Worm (Caenorhabditis elegans) whole organism, L2 larva: ENCODE results near the gene clec-145.

Experiments
- aly-2 ChIP-seq: fragments of 150-350 bp; optimal IDR thresholded peaks from 2 replicates; lab custom pipeline; 2014; ENCODE audit warnings: missing biosample characterization, missing genetic modification characterization
- ceh-82 ChIP-seq: fragments of 150-350 bp; optimal IDR thresholded peaks from 2 replicates; lab custom pipeline; 2014; ENCODE audit warnings: missing biosample characterization, missing genetic modification characterization
- dmd-4 ChIP-seq: sonication (generic microtip); optimal IDR thresholded peaks from 2 replicates; lab custom pipeline; 2017; ENCODE audit warnings: missing biosample characterization, missing genetic modification characterization
- egl-27 ChIP-seq: sonication (generic microtip); optimal IDR thresholded peaks from 3 replicates; lab custom pipeline; 2017; ENCODE audit warnings: missing biosample characterization, missing genetic modification reagents, missing genetic modification characterization
- elt-3 ChIP-seq: sonication (generic microtip); optimal IDR thresholded peaks from 2 replicates; lab custom pipeline; 2017; ENCODE audit warnings: missing biosample characterization, missing genetic modification characterization
- fos-1 ChIP-seq: fragments of 150-350 bp; optimal IDR thresholded peaks from 2 replicates; lab custom pipeline; 2014; ENCODE audit warnings: missing biosample characterization, missing genetic modification characterization
- mab-5 ChIP-seq: fragments of 150-350 bp; optimal IDR thresholded peaks from 2 replicates; lab custom pipeline; 2014; ENCODE audit warnings: missing biosample characterization, missing genetic modification characterization
- mdl-1 ChIP-seq, 2 experiments: fragments of 150-350 bp in 1 of 2; sonication (generic microtip) in 1 of 2; optimal IDR thresholded peaks; 2 replicates each; lab custom pipeline; 2017; ENCODE audit warnings: missing biosample characterization in 2 of 2, missing genetic modification characterization in 2 of 2
- nhr-10 ChIP-seq: sonication (generic microtip); optimal IDR thresholded peaks from 2 replicates; lab custom pipeline; 2017; ENCODE audit warnings: missing biosample characterization, missing genetic modification characterization
- nhr-11 ChIP-seq: fragments of 150-350 bp; optimal IDR thresholded peaks from 2 replicates; lab custom pipeline; 2014; ENCODE audit warnings: missing biosample characterization, missing genetic modification characterization
- nhr-77 ChIP-seq: fragments of 150-350 bp; optimal IDR thresholded peaks from 2 replicates; lab custom pipeline; 2014; ENCODE audit warnings: missing biosample characterization, missing genetic modification characterization
- unc-39 ChIP-seq: fragments of 150-350 bp; optimal IDR thresholded peaks from 2 replicates; lab custom pipeline; 2014; ENCODE audit warnings: missing biosample characterization, missing genetic modification characterization
- unc-62 ChIP-seq: fragments of 150-350 bp; optimal IDR thresholded peaks from 2 replicates; lab custom pipeline; 2014; ENCODE audit warnings: missing biosample characterization, missing genetic modification reagents, missing genetic modification characterization
- zag-1 ChIP-seq: fragments of 150-350 bp; optimal IDR thresholded peaks from 2 replicates; lab custom pipeline; 2014; ENCODE audit warnings: missing biosample characterization, missing genetic modification characterization

DNA sequence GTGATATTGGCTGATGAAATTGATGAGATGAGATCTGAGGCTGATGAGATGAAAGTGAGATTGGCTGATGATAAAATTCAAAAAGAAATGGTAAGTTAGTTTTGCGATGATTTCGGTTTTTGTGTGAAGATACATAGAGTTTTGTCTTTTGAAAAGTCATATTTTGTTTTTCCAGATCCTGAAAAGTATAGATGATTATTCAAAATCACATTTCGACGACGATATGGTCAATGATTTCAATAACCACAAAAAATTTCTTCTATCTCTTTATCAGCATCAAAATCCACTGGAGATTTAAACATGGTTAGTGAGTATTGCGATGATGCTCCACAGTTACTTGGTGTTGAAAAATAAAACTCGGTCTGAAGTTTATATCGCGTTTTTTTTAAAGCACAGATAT is 10.5 kb upstream of the clec-145 start, which contains the start of gene csp-1:
- TF ChIP-seq nhr-11 (tag; lab: Kevin White, UChicago), result no peak
- no peak for TF ChIP-seq nhr-77 (tag; lab: Kevin White, UChicago)
- TF ChIP-seq nhr-10, result no peak
- no peak for TF ChIP-seq ceh-82 (tag; lab: Kevin White, UChicago)
- TF ChIP-seq aly-2 (tag; lab: Kevin White, UChicago), result no peak
- TF ChIP-seq elt-3, result no peak
- TF ChIP-seq dmd-4 (tag; lab: Kevin White, UChicago), result no peak
- no peak for TF ChIP-seq mdl-1 (tag; optimal IDR thresholded peaks at IDR 0.05; lab: Kevin White, UChicago)
- no peak for TF ChIP-seq egl-27
- TF ChIP-seq mab-5, result no peak
- no peak for TF ChIP-seq unc-62
- no peak for TF ChIP-seq fos-1
- no peak for TF ChIP-seq zag-1 (tag; lab: Kevin White, UChicago)
- TF ChIP-seq unc-39, result no peak
